Worm (Caenorhabditis elegans) whole organism, mixed stage, embryonic: ENCODE data around the gene str-90.
A peak's percentile ranks its signal among the peaks of the same experiment; 100 is the strongest.

Experiments
- M03D4.4 ChIP-seq: sonication (generic microtip); optimal IDR thresholded peaks from 2 replicates; lab custom pipeline; 2017; ENCODE audit warnings: mild to moderate bottlenecking, missing genetic modification characterization, missing compliant biosample characterization
- bed-3 ChIP-seq: fragments of 200-800 bp; sonication (Bioruptor generic); optimal IDR thresholded peaks from 3 replicates; lab custom pipeline; 2018; ENCODE audit warnings: mild to moderate bottlenecking, missing genetic modification characterization, moderate library complexity, missing compliant biosample characterization
- blmp-1 ChIP-seq: fragments of 150-350 bp; optimal IDR thresholded peaks from 2 replicates; lab custom pipeline; 2014; ENCODE audit warnings: missing biosample characterization, missing genetic modification characterization
- ceh-39 ChIP-seq: fragments of 150-350 bp; optimal IDR thresholded peaks from 2 replicates; lab custom pipeline; 2014; ENCODE audit warnings: missing biosample characterization, missing genetic modification characterization
- ceh-43 ChIP-seq: fragments of 200-800 bp; sonication (Bioruptor generic); optimal IDR thresholded peaks from 2 replicates; lab custom pipeline; 2018; ENCODE audit warnings: mild to moderate bottlenecking, missing genetic modification characterization, moderate library complexity, missing compliant biosample characterization
- ceh-83 ChIP-seq: fragments of 200-800 bp; sonication (Bioruptor generic); optimal IDR thresholded peaks from 2 replicates; lab custom pipeline; 2018; ENCODE audit warnings: mild to moderate bottlenecking, missing genetic modification characterization, missing compliant biosample characterization
- ces-1 ChIP-seq: fragments of 150-350 bp; optimal IDR thresholded peaks from 2 replicates; lab custom pipeline; 2014; ENCODE audit warnings: missing biosample characterization, missing genetic modification reagents, missing genetic modification characterization
- drap-1 ChIP-seq: fragments of 200-800 bp; sonication (Bioruptor generic); optimal IDR thresholded peaks from 3 replicates; lab custom pipeline; 2018; ENCODE audit warnings: mild to moderate bottlenecking, missing genetic modification characterization, missing compliant biosample characterization
- elt-1 ChIP-seq: sonication (generic microtip); optimal IDR thresholded peaks from 2 replicates; lab custom pipeline; 2017; ENCODE audit warnings: missing genetic modification characterization, mild to moderate bottlenecking, missing compliant biosample characterization, antibody characterized with exemption, moderate library complexity, borderline replicate concordance; ENCODE audit not compliant: insufficient read depth
- elt-3 ChIP-seq: fragments of 150-350 bp; optimal IDR thresholded peaks from 2 replicates; lab custom pipeline; 2014; ENCODE audit warnings: missing biosample characterization, missing genetic modification characterization
- flh-1 ChIP-seq: fragments of 200-800 bp; sonication (Bioruptor generic); optimal IDR thresholded peaks from 2 replicates; lab custom pipeline; 2018; ENCODE audit warnings: mild to moderate bottlenecking, missing genetic modification characterization, moderate library complexity, missing compliant biosample characterization
- ham-2 ChIP-seq: fragments of 200-800 bp; sonication (Bioruptor generic); optimal IDR thresholded peaks from 2 replicates; lab custom pipeline; 2018; ENCODE audit warnings: mild to moderate bottlenecking, missing genetic modification characterization, missing compliant biosample characterization
- hlh-1 ChIP-seq: fragments of 150-350 bp; optimal IDR thresholded peaks from 2 replicates; lab custom pipeline; 2014; ENCODE audit warnings: missing biosample characterization, missing genetic modification reagents, missing genetic modification characterization
- lin-13 ChIP-seq: fragments of 150-350 bp; optimal IDR thresholded peaks from 2 replicates; lab custom pipeline; 2014; ENCODE audit warnings: missing biosample characterization, missing genetic modification characterization
- lin-32 ChIP-seq: fragments of 200-800 bp; sonication (Bioruptor generic); optimal IDR thresholded peaks from 2 replicates; lab custom pipeline; 2018; ENCODE audit warnings: mild to moderate bottlenecking, missing genetic modification characterization, missing compliant biosample characterization
- lsy-2 ChIP-seq: fragments of 150-350 bp; optimal IDR thresholded peaks from 2 replicates; lab custom pipeline; 2014; ENCODE audit warnings: missing biosample characterization, missing genetic modification characterization
- mab-5 ChIP-seq: fragments of 150-350 bp; optimal IDR thresholded peaks from 2 replicates; lab custom pipeline; 2014; ENCODE audit warnings: missing biosample characterization, missing genetic modification characterization
- mep-1 ChIP-seq: fragments of 150-350 bp; optimal IDR thresholded peaks from 2 replicates; lab custom pipeline; 2017; ENCODE audit warnings: missing biosample characterization, missing genetic modification reagents, missing genetic modification characterization, inconsistent platforms
- nhr-12 ChIP-seq: fragments of 150-350 bp; optimal IDR thresholded peaks from 2 replicates; lab custom pipeline; 2014; ENCODE audit warnings: missing biosample characterization, missing genetic modification characterization
- nhr-237 ChIP-seq: fragments of 150-350 bp; optimal IDR thresholded peaks from 2 replicates; lab custom pipeline; 2014; ENCODE audit warnings: missing biosample characterization, missing genetic modification characterization
- nhr-28 ChIP-seq: fragments of 150-350 bp; optimal IDR thresholded peaks from 2 replicates; lab custom pipeline; 2014; ENCODE audit warnings: missing biosample characterization, missing genetic modification characterization
- nhr-76 ChIP-seq: sonication (generic microtip); optimal IDR thresholded peaks from 2 replicates; lab custom pipeline; 2017; ENCODE audit warnings: missing biosample characterization, missing genetic modification characterization
- pha-4 ChIP-seq: fragments of 150-350 bp; optimal IDR thresholded peaks from 2 replicates; lab custom pipeline; 2018; ENCODE audit warnings: missing biosample characterization, missing genetic modification reagents, missing genetic modification characterization
- sptf-1 ChIP-seq: sonication (generic microtip); optimal IDR thresholded peaks from 2 replicates; lab custom pipeline; 2017; ENCODE audit warnings: mild to moderate bottlenecking, missing genetic modification characterization, moderate library complexity, missing compliant biosample characterization
- tbx-8 ChIP-seq: fragments of 200-800 bp; sonication (Bioruptor generic); optimal IDR thresholded peaks from 2 replicates; lab custom pipeline; 2018; ENCODE audit warnings: mild to moderate bottlenecking, missing genetic modification characterization, moderate library complexity, missing compliant biosample characterization
- unc-120 ChIP-seq: sonication (generic microtip); optimal IDR thresholded peaks from 2 replicates; lab custom pipeline; 2017; ENCODE audit warnings: missing genetic modification characterization, missing compliant biosample characterization; ENCODE audit not compliant: poor library complexity, severe bottlenecking
- unc-39 ChIP-seq: fragments of 150-350 bp; optimal IDR thresholded peaks from 2 replicates; lab custom pipeline; 2014; ENCODE audit warnings: missing biosample characterization, missing genetic modification characterization
- unc-62 ChIP-seq: fragments of 150-350 bp; optimal IDR thresholded peaks from 2 replicates; lab custom pipeline; 2014; ENCODE audit warnings: missing biosample characterization, missing genetic modification reagents, missing genetic modification characterization
- zip-8 ChIP-seq: fragments of 150-350 bp; optimal IDR thresholded peaks from 2 replicates; lab custom pipeline; 2014; ENCODE audit warnings: missing biosample characterization, missing genetic modification characterization

str-90 gene

ce11 chrV:8130149-8130661, 27.1 kb downstream of the str-90 start, which contains the start of gene snap-1:
Gene snap-1, plus strand, starts transcription at chrV:8130611.
- TF ChIP-seq nhr-237 (tag; lab: Kevin White, UChicago) (no peak), mep-1 (peak; percentile 58), lin-32 (no peak), pha-4 (peak; percentile 21), ham-2 (GFP tag; lab: Kevin White, UChicago) (no peak), ces-1 (GFP tag; lab: Kevin White, UChicago) (peak; percentile 52), unc-120 (tag; lab: Kevin White, UChicago) (no peak), tbx-8 (GFP tag; lab: Kevin White, UChicago) (no peak), ceh-39 (tag; lab: Kevin White, UChicago) (no peak), drap-1 (GFP tag; lab: Kevin White, UChicago) (no peak), blmp-1 (tag; lab: Kevin White, UChicago) (no peak)
- TF ChIP-seq, all 35 proteins: peak for 3

DNA sequence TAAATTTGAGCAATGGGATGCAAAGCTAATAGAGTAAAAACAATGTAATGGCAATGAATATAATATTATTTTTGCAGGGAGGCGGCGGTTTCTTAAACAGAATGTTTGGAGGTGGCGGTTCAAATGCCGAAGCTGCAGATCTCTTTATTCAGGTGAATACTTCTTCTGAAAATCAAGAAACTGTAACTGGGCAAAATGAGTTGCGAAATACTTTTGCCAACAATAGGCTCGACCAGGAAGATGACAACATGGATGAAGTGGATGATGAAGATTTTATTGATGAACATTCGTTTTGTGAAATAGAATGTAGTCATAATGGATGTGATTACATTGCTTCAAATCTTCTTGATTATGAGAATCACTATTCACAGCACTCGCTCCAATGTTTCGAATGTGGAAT, 27.8 kb downstream of the str-90 start:
- no peak for TF ChIP-seq lin-13 (tag; lab: Kevin White, UChicago)
- TF ChIP-seq flh-1, result no peak
- TF ChIP-seq blmp-1 (tag; lab: Kevin White, UChicago), result no peak
- TF ChIP-seq ceh-43 (GFP tag; lab: Kevin White, UChicago), result no peak

- TF ChIP-seq unc-39 (tag; lab: Kevin White, UChicago), result no peak
- TF ChIP-seq lin-32, result no peak
- TF ChIP-seq drap-1 (GFP tag; lab: Kevin White, UChicago), result no peak
Observed at ce11 chrV:8131628-8132027, 28.6 kb downstream of the str-90 start.

DNA sequence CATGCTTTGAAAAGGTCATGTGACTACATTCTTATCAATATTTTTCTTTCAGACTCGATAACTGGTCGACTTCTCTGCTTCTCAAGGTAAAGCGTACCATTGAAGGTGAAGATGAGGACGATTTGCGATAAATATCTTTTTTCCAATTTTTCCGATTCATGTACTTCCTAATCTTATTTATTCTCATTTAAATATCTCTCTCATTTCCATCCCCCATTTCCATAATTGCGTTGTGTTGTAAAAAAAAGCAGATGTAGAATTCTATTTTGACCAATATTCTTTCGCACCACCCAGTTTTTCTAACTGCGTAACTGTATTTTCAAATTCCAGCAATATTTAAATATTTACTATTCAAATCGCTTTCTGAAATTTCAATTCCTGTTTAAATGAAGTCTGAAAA, 29.9 kb downstream of the str-90 start, which contains the start of gene D1014.4:
TSS of gene D1014.4 (plus strand) at position 301 of the 400 bp plus-strand sequence.
- TF ChIP-seq hlh-1 (no peak), ces-1 (GFP tag; lab: Kevin White, UChicago) (peak; percentile 6)

ce11 chrV:8143605-8144004, 40.5 kb downstream of the str-90 start, which contains the start of gene D1014.2:
Gene D1014.2, plus strand, starts transcription at chrV:8143905.
- TF ChIP-seq unc-62 (GFP tag; lab: Kevin White, UChicago), result no peak
- no peak for TF ChIP-seq nhr-28 (tag; lab: Kevin White, UChicago)
- TF ChIP-seq tbx-8 (GFP tag; lab: Kevin White, UChicago), result no peak
- TF ChIP-seq nhr-76 (tag; lab: Kevin White, UChicago), result no peak
- TF ChIP-seq elt-1, result no peak
- TF ChIP-seq M03D4.4 (tag; lab: Kevin White, UChicago), result no peak
- TF ChIP-seq ces-1 (GFP tag; lab: Kevin White, UChicago), result no peak
- no peak for TF ChIP-seq lin-13 (tag; lab: Kevin White, UChicago)
- TF ChIP-seq pha-4, result no peak

ce11 chrV:8144515-8144914, 41.5 kb downstream of the str-90 start:
- no peak for TF ChIP-seq lsy-2
- no peak for TF ChIP-seq ham-2 (GFP tag; lab: Kevin White, UChicago)
- no peak for TF ChIP-seq flh-1
- TF ChIP-seq ceh-83 (GFP tag; lab: Kevin White, UChicago), result no peak
- TF ChIP-seq bed-3 (GFP tag; lab: Kevin White, UChicago), result no peak
- TF ChIP-seq blmp-1 (tag; lab: Kevin White, UChicago), result no peak
- TF ChIP-seq hlh-1, result no peak
- TF ChIP-seq elt-1, result no peak
- TF ChIP-seq nhr-12 (tag; lab: Kevin White, UChicago), result no peak
- no peak for TF ChIP-seq elt-3 (tag; lab: Kevin White, UChicago)
- TF ChIP-seq sptf-1 (tag; lab: Kevin White, UChicago), result no peak
- no peak for TF ChIP-seq zip-8
- TF ChIP-seq mab-5 (tag; lab: Kevin White, UChicago), result no peak
- TF ChIP-seq mep-1, result no peak
- no peak for TF ChIP-seq ces-1 (GFP tag; lab: Kevin White, UChicago)
- TF ChIP-seq, all 35 proteins: peak for 0
